Worm (Caenorhabditis elegans) whole organism, L1 larva: ENCODE data around the gene R12C12.5.

Source experiments
- ceh-82 ChIP-seq, 3 experiments: fragments of 150-350 bp in 1 of 3; sonication (generic microtip) in 2 of 3; optimal IDR thresholded peaks; 2 replicates each; lab custom pipeline; 2014 to 2017; ENCODE audit warnings: missing biosample characterization in 3 of 3, missing genetic modification characterization in 3 of 3
- mdl-1 ChIP-seq, 2 experiments: fragments of 150-350 bp; optimal IDR thresholded peaks; 2 replicates each; lab custom pipeline; 2014 to 2017; ENCODE audit warnings: missing biosample characterization in 2 of 2, missing genetic modification characterization in 2 of 2, inconsistent platforms in 1 of 2
- unc-62 ChIP-seq: fragments of 150-350 bp; optimal IDR thresholded peaks from 2 replicates; lab custom pipeline; 2014; ENCODE audit warnings: missing biosample characterization, missing genetic modification reagents, missing genetic modification characterization

DNA sequence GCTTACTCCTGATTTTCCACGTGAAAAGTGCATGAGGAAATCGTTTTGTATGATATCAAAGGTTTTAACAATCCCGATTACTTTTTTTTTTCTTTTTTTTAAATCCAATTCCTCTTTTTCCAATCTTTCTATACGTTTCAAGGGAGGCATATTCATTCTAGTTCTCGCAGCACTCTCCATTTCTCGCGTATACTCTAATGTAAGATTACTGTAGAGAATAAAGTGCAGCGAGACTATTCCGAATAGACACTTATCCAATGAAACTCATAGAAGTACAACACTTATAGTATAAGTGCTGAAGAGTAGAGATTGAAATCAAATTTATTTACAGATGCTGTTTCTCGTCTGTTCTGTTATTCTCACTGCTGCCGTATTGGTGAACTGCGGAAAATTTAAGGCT, 32.7 kb upstream of the R12C12.5 start, which contains the start of gene H12I13.6:
- TF ChIP-seq mdl-1 (tag; optimal IDR thresholded peaks at IDR 0.05; lab: Kevin White, UChicago) (no peak), unc-62 (GFP tag; lab: Kevin White, UChicago) (no peak), ceh-82 (tag; optimal IDR thresholded peaks at IDR 0.05; lab: Kevin White, UChicago) (no peak)
